Worm (Caenorhabditis elegans) whole organism, L4 larva: ENCODE data around the gene Y43F8B.3.

Experiments used
- D1046.2 ChIP-seq: fragments of 200-800 bp; sonication (Bioruptor generic); IDR thresholded peaks from 2 replicates; pipeline ENCODE4 v1.3.6; 2022; ENCODE audit warnings: missing genetic modification characterization, missing compliant biosample characterization
- F10B5.3 ChIP-seq: sonication (generic microtip); optimal IDR thresholded peaks from 2 replicates; lab custom pipeline; 2016; ENCODE audit warnings: mild to moderate bottlenecking, missing genetic modification characterization, missing compliant biosample characterization
- ama-1 ChIP-seq: fragments of 150-350 bp; optimal IDR thresholded peaks from 2 replicates; lab custom pipeline; 2014; ENCODE audit warnings: inconsistent platforms, mixed read lengths
- dpl-1 ChIP-seq: fragments of 150-350 bp; optimal IDR thresholded peaks from 2 replicates; lab custom pipeline; 2014; ENCODE audit warnings: missing biosample characterization, missing genetic modification reagents, missing genetic modification characterization
- fos-1 ChIP-seq: fragments of 150-350 bp; optimal IDR thresholded peaks from 2 replicates; lab custom pipeline; 2014; ENCODE audit warnings: missing biosample characterization, missing genetic modification characterization
- hlh-30 ChIP-seq: sonication (generic microtip); optimal IDR thresholded peaks from 2 replicates; lab custom pipeline; 2017; ENCODE audit warnings: antibody characterized with exemption, mild to moderate bottlenecking, missing genetic modification characterization, missing compliant biosample characterization; ENCODE audit not compliant: insufficient read depth
- nhr-237 ChIP-seq: sonication (generic microtip); optimal IDR thresholded peaks from 2 replicates; lab custom pipeline; 2017; ENCODE audit warnings: missing biosample characterization, missing genetic modification characterization
- nhr-77 ChIP-seq: fragments of 150-350 bp; optimal IDR thresholded peaks from 2 replicates; lab custom pipeline; 2014; ENCODE audit warnings: missing biosample characterization, missing genetic modification characterization
- skn-1 ChIP-seq: fragments of 150-350 bp; optimal IDR thresholded peaks from 2 replicates; lab custom pipeline; 2014; ENCODE audit warnings: missing biosample characterization, missing genetic modification characterization
- spr-3 ChIP-seq: fragments of 200-800 bp; sonication (Bioruptor generic); optimal IDR thresholded peaks from 2 replicates; lab custom pipeline; 2018; ENCODE audit warnings: mild to moderate bottlenecking, missing genetic modification characterization, missing compliant biosample characterization
- unc-62 ChIP-seq, 3 experiments: fragments of 150-350 bp in 1 of 3; sonication (generic microtip); optimal IDR thresholded peaks in 2 of 3; peaks in 1 of 3; 1 replicate in 1 of 3; 2 replicates in 2 of 3; lab custom pipeline; 2014 to 2017; ENCODE audit warnings: missing biosample characterization in 3 of 3, missing genetic modification characterization in 3 of 3, missing genetic modification reagents in 3 of 3, missing genotype in 1 of 3
- zag-1 ChIP-seq: fragments of 150-350 bp; optimal IDR thresholded peaks from 2 replicates; lab custom pipeline; 2014; ENCODE audit warnings: missing biosample characterization, missing genetic modification characterization
- ztf-11 ChIP-seq: fragments of 150-350 bp; optimal IDR thresholded peaks from 2 replicates; lab custom pipeline; 2014; ENCODE audit warnings: missing biosample characterization, missing genetic modification characterization

- TF ChIP-seq dpl-1 (GFP tag; lab: Kevin White, UChicago) (no peak), nhr-237 (tag; lab: Kevin White, UChicago) (no peak), zag-1 (tag; lab: Kevin White, UChicago) (no peak), skn-1 (tag; lab: Kevin White, UChicago) (no peak), fos-1 (no peak), hlh-30 (tag; lab: Kevin White, UChicago) (no peak), ztf-11 (tag; lab: Kevin White, UChicago) (no peak), spr-3 (GFP tag; lab: Kevin White, UChicago) (no peak), nhr-77 (tag; lab: Kevin White, UChicago) (no peak), D1046.2 (GFP tag; lab: Robert Waterston, UW) (no peak), unc-62 (GFP tag; optimal IDR thresholded peaks at IDR 0.05 in 1 of 2; lab: Kevin White, UChicago) (no peak), unc-62 (tag; optimal IDR thresholded peaks at IDR 0.05; lab: Kevin White, UChicago) (no peak), ama-1 (no peak), F10B5.3 (tag; lab: Kevin White, UChicago) (no peak)
Observed at ce11 chrV:19510925-19511324, 8.0 kb downstream of the Y43F8B.3 start.
